Worm (Caenorhabditis elegans) whole organism, dauer: Measurements from ENCODE around the gene ZC477.2.

Experiments used
- unc-62 ChIP-seq: sonication (generic microtip); optimal IDR thresholded peaks from 2 replicates; lab custom pipeline; 2017; ENCODE audit warnings: missing biosample characterization, missing genetic modification reagents, missing genetic modification characterization

Gene ZC477.2

DNA sequence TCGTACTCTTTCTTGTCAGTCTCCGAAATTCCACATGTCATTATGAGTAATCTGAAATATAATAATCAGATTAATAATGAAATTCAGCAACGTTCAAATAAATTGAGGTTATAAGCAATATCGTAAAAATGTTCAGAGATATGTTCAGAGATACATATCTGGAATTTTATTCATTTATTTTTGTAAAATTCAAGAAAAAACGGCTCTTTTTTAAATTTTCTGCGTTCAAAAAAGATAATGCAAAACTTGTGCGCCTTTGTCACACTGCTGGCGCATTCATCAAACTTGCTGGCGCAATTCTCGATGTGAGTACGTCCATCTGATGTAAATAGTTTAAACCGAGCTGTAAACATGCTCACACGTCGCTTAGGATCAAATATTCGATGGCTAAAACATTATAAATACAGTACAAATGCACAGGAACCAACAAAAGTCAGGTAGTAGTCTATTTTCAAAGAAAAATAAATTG lies 4.7 kb upstream of the ZC477.2 start, which contains the start of the genes rde-8 and ZC477.3:
Gene rde-8, minus strand, starts transcription at position 51 of the 469 bp plus-strand sequence.
Gene ZC477.3, plus strand, starts transcription at position 282 of the 469 bp plus-strand sequence.
- no peak for TF ChIP-seq unc-62 (GFP tag; lab: Kevin White, UChicago)

DNA sequence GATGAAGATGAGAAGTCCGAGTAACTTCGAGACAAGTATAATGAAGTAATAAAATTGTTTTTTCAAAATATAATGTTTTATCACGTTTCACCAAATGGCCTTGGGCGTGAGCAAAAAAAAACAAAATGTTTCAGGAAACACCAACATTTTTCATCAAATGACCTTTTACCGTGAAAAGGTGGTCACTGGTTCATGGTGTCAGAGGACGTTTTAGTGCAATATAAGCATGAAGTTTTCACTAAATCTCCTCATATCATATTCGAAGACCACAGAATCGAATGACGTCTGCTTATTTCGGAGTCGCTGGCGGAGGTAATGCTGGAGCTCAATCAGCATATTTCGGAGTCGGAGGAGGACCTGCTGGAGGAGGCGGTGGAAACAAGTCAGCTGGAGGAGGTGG lies 3.4 kb downstream of the ZC477.2 start, which contains the start of the genes ZC477.7 and ssq-3:
Gene ZC477.7, minus strand, starts transcription at position 101 of the 400 bp plus-strand sequence.
Gene ssq-3, plus strand, starts transcription at position 251 of the 400 bp plus-strand sequence.
- no peak for TF ChIP-seq unc-62 (GFP tag; lab: Kevin White, UChicago)

DNA sequence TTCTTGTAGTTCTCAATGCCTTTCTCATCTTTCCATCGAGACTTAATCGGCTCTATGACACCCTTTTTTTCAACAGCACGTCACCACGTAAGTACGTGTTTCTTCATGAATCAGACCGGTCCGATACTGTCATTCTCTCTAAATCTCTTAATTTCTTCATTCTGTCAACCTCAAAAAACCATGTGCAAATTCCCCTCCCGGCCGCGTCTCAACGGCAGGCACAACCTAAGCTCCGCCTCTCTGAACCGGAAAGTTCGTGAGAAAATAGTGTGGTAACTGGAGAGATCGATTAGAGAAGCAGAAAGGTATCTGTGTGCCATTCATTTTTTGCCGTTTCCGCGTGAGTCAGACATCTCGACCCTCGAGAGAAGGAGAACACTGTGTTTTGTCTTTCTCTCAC lies 6.6 kb downstream of the ZC477.2 start, which contains the start of gene nas-8:
Gene nas-8, plus strand, starts transcription at position 301 of the 400 bp plus-strand sequence.
- no peak for TF ChIP-seq unc-62 (GFP tag; lab: Kevin White, UChicago)

DNA sequence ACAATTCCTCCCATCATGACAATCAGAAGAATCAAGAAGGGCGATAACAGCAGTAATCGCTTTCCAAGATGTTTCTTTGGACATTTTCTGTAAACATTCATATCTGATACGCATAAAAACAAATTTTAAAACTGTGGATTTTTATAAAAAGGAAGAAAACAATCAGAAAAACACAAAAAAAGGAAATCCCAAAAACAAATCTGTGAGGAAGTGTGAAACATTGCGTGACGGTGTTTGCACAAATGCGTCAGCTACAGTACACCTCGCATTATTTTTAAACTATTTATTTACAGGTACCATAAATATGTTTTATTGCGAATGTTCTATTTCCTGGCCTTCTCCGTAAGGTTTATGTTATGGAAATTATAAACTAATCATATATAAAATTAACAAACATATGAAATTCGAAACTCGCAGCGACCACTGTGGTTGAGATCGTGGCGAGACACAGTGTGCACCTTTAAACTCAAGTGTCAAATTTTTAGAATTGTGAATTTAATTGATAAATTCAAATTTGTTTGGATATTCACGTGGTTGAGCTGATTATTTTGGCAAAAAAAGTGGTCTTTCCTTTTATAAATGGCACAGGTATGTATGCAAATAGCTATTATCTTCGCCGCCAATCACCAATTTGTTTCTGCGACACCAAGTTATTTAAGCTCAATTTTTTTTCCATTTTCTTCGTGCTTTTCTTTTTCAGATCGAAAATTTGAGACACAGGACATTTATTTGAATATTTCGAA lies 13.5 kb downstream of the ZC477.2 start, which contains the start of the genes C34D4.10 and str-48:
Gene C34D4.10, minus strand, starts transcription at position 101 of the 743 bp plus-strand sequence.
Gene str-48, plus strand, starts transcription at position 693 of the 743 bp plus-strand sequence.
- no peak for TF ChIP-seq unc-62 (GFP tag; lab: Kevin White, UChicago)

DNA sequence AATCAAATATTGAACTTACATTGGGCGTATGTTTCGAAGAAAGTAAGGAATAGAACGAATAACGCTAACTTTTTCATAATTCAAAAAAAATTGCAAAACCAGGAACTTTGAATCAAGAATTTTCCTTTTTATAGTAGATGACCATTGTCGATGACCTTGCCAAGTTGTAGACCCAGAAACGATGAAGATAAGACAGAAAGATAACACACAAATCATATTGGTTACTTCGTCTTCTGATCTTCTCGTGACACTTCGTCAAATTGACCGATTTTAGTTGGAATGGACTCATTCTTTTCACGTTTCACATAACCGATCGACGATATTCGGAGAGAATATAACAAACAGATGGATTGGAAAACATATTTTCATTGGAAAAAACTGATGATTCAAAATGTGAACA lies 23.8 kb downstream of the ZC477.2 start, which contains the start of gene grsp-3:
Gene grsp-3, minus strand, starts transcription at position 149 of the 400 bp plus-strand sequence.
- no peak for TF ChIP-seq unc-62 (GFP tag; lab: Kevin White, UChicago)

DNA sequence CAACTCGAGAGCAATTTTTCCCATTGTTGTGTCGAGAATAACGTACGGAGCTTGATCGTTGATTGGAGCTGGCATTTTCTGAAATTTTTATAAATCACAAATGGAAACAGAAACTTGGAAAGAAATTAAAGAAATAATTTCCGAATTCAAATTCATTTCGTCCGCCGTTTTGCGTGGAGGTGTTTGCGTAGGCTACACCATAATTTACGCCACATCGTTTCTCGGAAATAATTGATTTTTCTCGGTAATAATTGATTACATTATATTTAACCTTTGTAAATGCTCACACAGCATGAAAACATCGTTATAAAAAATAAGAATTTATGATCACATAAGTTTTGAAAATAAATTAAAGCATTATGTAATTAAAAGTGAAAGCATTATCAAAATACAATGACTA lies 25.1 kb downstream of the ZC477.2 start, which contains the start of gene cyn-12:
Gene cyn-12, minus strand, starts transcription at position 78 of the 400 bp plus-strand sequence.
- no peak for TF ChIP-seq unc-62 (GFP tag; lab: Kevin White, UChicago)

DNA sequence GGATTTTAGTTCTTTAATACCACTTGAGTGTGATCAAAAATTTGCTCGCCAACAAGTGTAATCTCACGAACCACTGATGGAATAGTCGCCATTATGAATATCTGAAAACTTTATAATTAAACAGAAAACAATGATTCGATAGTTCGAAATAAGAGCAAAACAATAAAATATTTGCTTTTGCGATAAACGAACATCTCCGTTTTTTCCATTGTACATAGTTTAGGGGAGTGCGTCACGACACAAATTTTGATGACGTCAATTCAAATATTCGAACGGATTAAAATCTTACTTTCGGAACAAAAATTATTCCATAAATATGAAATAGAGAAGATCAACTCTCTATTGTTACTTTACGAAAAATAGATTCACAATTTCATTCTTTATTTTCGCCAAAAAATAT lies 26.0 kb downstream of the ZC477.2 start, which contains the start of gene mutd-1:
Gene mutd-1, minus strand, starts transcription at position 101 of the 400 bp plus-strand sequence.
- no peak for TF ChIP-seq unc-62 (GFP tag; lab: Kevin White, UChicago)

DNA sequence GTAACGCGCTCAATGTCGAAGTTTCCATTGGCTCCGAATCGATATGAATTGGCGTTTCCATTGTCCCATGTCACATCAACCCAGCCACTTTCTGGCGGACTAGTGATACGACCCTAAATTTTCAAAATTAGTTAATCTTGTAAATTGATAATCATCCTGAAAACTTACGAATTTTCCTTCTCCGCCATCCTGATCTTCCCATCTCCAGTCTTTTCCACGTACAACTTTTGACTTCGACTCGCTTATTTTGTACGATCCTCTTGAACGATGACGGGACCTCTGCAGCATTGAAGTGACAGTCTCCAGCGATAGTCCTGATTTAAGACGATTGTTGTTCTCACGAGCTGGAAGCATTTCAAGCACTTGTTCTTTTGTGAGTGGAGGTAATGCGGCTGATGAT lies 31.1 kb downstream of the ZC477.2 start:
- TF ChIP-seq unc-62 (GFP tag; lab: Kevin White, UChicago) = no peak

DNA sequence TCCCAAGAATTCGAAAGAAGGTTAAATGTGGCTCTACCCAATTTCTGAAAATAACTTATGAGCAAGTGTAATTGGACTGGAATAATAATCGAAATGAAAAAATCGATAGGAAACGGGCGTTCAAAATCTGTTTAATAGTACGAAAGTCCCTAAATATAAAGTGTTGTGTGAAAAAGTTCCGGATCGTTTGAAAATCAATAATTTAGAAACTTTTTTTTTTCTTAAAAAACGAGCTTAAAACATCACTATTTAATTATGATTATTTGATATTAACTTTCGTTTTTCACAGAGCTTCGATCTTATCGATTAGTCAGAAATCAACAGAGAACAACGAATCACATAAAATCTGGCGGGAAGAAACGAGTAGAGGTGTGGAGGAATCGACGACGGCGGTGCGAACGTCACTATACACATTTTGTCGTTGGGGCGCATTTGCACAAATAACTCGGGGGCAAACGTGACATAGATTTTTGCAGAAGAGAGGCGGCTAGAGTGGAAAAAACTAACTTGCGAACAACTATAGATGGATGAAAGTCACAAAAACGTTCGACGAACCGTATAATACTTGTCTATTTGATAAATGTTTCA lies 36.8 kb downstream of the ZC477.2 start, which contains the start of gene hecd-1:
Gene hecd-1, minus strand, starts transcription at position 51 of the 588 bp plus-strand sequence.
- TF ChIP-seq unc-62 (GFP tag; lab: Kevin White, UChicago) = no peak

DNA sequence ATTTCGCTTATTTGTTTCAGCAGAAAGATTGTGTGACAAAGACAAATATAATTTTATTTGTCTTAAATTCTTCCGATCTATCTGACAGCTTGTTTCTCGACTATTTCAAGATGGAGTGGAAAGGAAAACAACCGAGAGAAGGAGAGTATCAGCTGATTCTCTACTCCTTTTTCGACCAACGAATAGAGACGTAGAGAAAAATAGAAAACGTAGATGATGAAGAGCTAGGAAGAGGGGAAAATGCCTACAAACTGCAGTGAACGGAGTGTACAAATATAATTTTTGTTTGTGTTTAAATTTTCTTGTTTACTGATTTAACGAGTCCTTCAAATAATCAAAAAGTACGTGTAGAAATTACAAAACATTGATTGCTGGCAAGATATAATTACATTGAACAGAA lies 39.7 kb downstream of the ZC477.2 start:
- no peak for TF ChIP-seq unc-62 (GFP tag; lab: Kevin White, UChicago)

DNA sequence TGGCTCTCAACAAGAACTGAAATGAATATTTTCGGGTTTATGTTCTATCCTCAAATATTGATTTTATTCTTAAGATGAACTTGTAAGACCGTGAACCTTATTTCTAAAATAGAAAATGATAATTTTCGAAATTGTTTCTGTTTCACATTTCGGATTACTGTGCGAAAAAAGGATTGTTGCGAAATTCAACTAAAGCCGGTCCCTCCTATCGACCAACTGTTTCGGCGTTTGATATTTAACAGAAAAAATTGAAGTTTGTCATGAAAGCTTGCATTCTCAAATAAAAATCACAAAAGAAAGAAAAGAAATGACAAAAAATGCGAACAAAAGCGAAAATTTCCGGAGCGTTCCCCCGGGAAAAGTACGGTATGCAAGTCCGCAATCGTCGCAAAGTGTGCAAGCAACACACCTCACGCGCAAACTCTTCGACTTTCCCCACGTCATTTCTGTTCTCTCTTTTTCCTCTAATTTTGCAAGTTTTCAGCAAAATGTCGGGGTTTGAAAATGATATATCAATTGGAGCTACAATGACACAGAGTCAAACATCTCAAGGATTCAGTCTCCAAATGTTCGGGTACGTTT lies 41.1 kb downstream of the ZC477.2 start, which contains the start of gene C34D4.4:
Gene C34D4.4, plus strand, starts transcription at position 342 of the 582 bp plus-strand sequence.
- TF ChIP-seq unc-62 (GFP tag; lab: Kevin White, UChicago) = no peak

DNA sequence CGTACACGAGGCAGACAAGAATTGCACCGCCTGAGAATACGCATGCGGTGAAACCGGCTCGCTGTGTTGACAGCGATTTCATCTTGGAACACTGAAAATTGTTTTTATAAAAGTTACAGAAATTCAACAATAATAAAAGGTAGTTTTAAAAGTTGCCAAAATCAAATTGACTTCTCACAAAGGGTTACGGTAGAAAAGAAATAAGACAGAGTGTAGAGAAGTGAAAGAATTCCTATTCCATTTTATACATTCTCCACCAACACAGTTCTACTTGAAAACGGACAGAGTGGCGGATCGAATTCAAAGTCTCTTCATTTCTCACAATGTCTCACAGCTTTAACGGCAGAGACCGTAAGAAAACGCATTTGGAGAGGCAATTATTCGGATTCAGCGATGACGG lies 44.4 kb downstream of the ZC477.2 start, which contains the start of gene col-113:
Gene col-113, minus strand, starts transcription at position 101 of the 400 bp plus-strand sequence.
- TF ChIP-seq unc-62 (GFP tag; lab: Kevin White, UChicago) = no peak

DNA sequence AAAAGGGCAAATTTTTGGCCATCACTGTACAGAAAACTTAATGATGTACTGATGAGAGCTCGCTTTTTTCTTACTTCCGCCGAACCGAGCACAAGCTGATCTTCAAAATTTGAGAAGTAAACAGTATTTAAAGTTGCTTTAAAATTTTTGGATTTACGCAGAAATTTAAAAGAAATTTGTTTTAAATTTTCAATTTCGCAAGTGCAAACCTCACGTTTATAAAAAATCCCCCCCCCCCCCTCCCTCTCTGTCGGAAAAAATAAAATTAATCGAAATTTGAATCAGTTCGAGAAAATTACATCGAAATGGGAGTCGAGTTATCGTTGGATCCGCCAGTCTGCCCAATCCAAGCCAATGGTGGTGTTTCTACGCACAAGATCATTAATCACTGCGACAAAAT lies 45.4 kb downstream of the ZC477.2 start, which contains the start of gene C34D4.3:
Gene C34D4.3, plus strand, starts transcription at position 301 of the 400 bp plus-strand sequence.
- no peak for TF ChIP-seq unc-62 (GFP tag; lab: Kevin White, UChicago)

DNA sequence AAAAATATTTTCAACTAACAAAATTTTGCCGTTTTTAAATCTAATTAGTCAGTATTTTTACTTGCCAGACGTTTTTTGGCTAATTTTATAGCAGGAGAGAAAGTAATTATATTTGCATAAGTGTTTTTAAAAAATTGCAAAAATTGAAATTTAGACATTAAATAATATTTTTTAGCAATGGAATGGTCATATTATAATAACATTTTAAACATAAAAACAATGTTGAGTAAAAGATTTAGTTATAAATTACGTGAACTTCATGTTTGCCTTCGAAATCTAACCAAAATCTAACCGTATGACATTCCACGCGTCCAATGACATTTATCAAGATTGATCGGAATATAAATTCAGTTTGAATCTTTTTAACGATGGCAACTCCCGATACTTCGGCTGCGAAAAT lies 46.4 kb downstream of the ZC477.2 start, which contains the start of gene C34D4.2:
Gene C34D4.2, plus strand, starts transcription at position 301 of the 400 bp plus-strand sequence.
- no peak for TF ChIP-seq unc-62 (GFP tag; lab: Kevin White, UChicago)

DNA sequence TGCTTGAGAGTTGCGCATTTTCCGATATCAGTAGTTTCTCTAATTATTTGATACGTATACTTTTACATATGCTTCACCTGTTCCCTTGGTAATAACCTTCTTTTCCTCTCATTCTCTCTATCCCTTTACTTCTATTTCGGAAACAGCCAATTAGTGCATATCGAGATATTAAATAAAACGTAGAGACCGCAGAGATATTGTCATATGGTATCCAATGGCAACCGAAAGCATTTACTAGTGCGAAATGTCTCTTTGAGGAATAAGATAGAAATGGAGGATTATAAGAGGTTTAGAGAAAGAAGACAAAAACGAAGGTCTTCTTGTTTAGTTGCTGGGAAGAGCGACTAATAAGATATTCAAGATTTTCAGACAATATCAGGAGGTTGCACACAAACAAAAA lies 48.4 kb downstream of the ZC477.2 start, which contains the start of gene maph-9:
Gene maph-9, plus strand, starts transcription at position 273 of the 400 bp plus-strand sequence.
- TF ChIP-seq unc-62 (GFP tag; lab: Kevin White, UChicago) = no peak
